Worm (Caenorhabditis elegans): ENCODE results near the gene bcmo-2.

Gene bcmo-2

DNA sequence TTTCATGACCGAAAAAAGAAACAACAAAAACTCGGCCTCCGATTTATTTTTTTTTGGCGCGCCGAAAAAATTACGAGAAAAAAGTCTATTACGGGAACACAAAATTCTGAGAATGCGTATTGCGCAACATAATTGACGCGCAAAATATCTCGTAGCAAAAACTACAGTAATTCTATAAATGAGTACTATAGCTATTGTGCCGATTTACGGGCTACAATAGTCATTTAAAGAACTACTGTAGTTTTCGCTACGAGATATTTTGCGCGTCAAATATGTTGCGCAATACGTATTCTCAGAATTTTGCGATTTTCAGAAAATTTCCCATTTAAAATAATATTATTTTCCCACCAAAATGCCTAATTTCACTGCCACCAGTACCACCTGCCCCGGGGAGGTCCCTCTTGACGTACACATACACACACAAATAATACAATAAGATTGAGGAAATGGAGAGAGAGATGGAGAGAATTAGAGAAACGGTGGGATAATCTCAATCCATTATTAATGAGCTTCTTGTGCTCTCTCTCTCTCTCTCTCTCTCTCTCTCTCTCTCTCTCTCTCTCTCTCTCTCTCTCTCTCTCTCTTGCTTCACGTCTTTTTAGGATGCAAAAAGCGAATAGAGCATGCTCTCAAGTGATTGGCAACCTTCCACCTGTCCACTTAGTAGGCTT, 48.9 kb upstream of the bcmo-2 start:
- TF ChIP-seq sma-3 (GFP tag; optimal IDR thresholded peaks at IDR 0.05) = no peak
- peak in 1 of 2 experiments; percentile 14 for TF ChIP-seq lsy-2 (tag; optimal IDR thresholded peaks at IDR 0.05)
- no peak for TF ChIP-seq dmd-4 (tag; optimal IDR thresholded peaks at IDR 0.05)
- no peak for TF ChIP-seq lin-11 (tag; optimal IDR thresholded peaks at IDR 0.05)
- TF ChIP-seq sma-9 (GFP tag; optimal IDR thresholded peaks at IDR 0.05) = peak; percentile 24
- TF ChIP-seq sma-9 (tag; optimal IDR thresholded peaks at IDR 0.05) = no peak
- no peak for TF ChIP-seq ztf-1 (GFP tag; conservative IDR thresholded peaks at IDR 0.05)
- TF ChIP-seq C34F6.9 (tag; optimal IDR thresholded peaks at IDR 0.05) = no peak
- no peak for TF ChIP-seq nhr-12 (tag; optimal IDR thresholded peaks at IDR 0.05)
- no peak for TF ChIP-seq gmeb-1 (tag; optimal IDR thresholded peaks at IDR 0.05)
- no peak for TF ChIP-seq R02D3.7 (tag; optimal IDR thresholded peaks at IDR 0.05)
- no peak for TF ChIP-seq Y55F3AM.14 (GFP tag; optimal IDR thresholded peaks at IDR 0.05)
- TF ChIP-seq egl-27 (tag; optimal IDR thresholded peaks at IDR 0.05) = no peak
- no peak for TF ChIP-seq ama-1 (optimal IDR thresholded peaks at IDR 0.05)

DNA sequence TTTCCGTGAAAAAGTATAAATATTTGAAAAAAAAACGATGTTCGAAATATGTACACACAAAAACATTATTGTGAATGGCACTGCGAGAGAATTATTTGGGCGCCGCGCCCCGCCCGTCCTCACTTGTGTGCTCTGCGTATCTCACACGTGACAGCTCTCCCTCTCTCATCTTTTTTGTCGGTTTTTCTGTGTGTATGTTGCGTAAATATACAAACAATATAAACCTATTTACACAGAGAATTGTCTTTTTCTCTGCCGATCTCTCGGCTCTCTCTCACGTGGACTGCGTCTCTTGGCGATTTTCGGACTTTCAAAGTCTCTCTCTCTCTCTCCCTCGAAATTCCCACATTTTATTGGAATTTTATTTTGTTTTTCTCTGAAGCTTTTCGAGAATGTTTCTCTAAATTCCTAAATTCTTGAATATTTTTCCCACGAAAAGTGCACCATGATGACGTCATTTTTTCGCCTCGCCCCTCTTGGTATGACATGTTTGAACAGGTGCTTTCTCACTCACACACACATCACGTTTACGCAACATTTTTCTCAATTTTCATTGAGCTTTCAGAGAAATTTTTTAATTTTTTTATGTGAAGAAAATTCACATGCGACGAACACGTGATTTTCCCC, 48.1 kb upstream of the bcmo-2 start:
- TF ChIP-seq nhr-10 (tag; optimal IDR thresholded peaks at IDR 0.05) = no peak
- peak; percentile 69 for TF ChIP-seq egl-27 (tag; optimal IDR thresholded peaks at IDR 0.05)
- TF ChIP-seq nhr-25 (tag; optimal IDR thresholded peaks at IDR 0.05) = peak; percentile 29
- peak; percentile 39 for TF ChIP-seq gmeb-1 (tag; optimal IDR thresholded peaks at IDR 0.05)
- peak; percentile 70 for TF ChIP-seq unc-55 (GFP tag; optimal IDR thresholded peaks at IDR 0.05)
- no peak for TF ChIP-seq elt-3 (tag; optimal IDR thresholded peaks at IDR 0.05)
- no peak for TF ChIP-seq sem-4 (tag; optimal IDR thresholded peaks at IDR 0.05)
- no peak for TF ChIP-seq R02D3.7 (tag; optimal IDR thresholded peaks at IDR 0.05)
- TF ChIP-seq mdl-1 (tag; optimal IDR thresholded peaks at IDR 0.05) = peak; percentile 80 to 94
- TF ChIP-seq nhr-6 (tag; optimal IDR thresholded peaks at IDR 0.05) = peak; percentile 55
- no peak for TF ChIP-seq ceh-82 (tag; optimal IDR thresholded peaks at IDR 0.05)
- no peak for TF ChIP-seq nhr-12 (tag; optimal IDR thresholded peaks at IDR 0.05)
- no peak for TF ChIP-seq mbf-1 (tag; optimal IDR thresholded peaks at IDR 0.05)
- TF ChIP-seq nhr-21 (tag; optimal IDR thresholded peaks at IDR 0.05) = peak; percentile 42
- TF ChIP-seq mab-5 (tag; optimal IDR thresholded peaks at IDR 0.05) = peak; percentile 56
- no peak for TF ChIP-seq nhr-77 (tag; optimal IDR thresholded peaks at IDR 0.05)
- peak; percentile 27 for TF ChIP-seq skn-1 (tag; optimal IDR thresholded peaks at IDR 0.05)
- peak; percentile 95 for TF ChIP-seq sma-9 (GFP tag; optimal IDR thresholded peaks at IDR 0.05)
- TF ChIP-seq sma-9 (tag; optimal IDR thresholded peaks at IDR 0.05) = no peak
- no peak for TF ChIP-seq ztf-1 (GFP tag; conservative IDR thresholded peaks at IDR 0.05)
- TF ChIP-seq elt-1 (tag; optimal IDR thresholded peaks at IDR 0.05) = no peak
- TF ChIP-seq ztf-11 (tag; optimal IDR thresholded peaks at IDR 0.05) = no peak
- TF ChIP-seq nhr-11 (tag; optimal IDR thresholded peaks at IDR 0.05) = no peak
- TF ChIP-seq lin-39 (tag; optimal IDR thresholded peaks at IDR 0.05) = no peak
- peak; percentile 18 for TF ChIP-seq ama-1 (optimal IDR thresholded peaks at IDR 0.05)
- TF ChIP-seq crh-2 (tag; optimal IDR thresholded peaks at IDR 0.05) = peak; percentile 77
- TF ChIP-seq aly-2 (tag; optimal IDR thresholded peaks at IDR 0.05) = no peak
- no peak for TF ChIP-seq alr-1 (tag; optimal IDR thresholded peaks at IDR 0.05)
- no peak for TF ChIP-seq nhr-23 (tag; optimal IDR thresholded peaks at IDR 0.05)
- TF ChIP-seq sma-3 (GFP tag; optimal IDR thresholded peaks at IDR 0.05) = peak; percentile 51
- peak; percentile 71 for TF ChIP-seq nhr-129 (tag; optimal IDR thresholded peaks at IDR 0.05)
- TF ChIP-seq fos-1 (tag; optimal IDR thresholded peaks at IDR 0.05) = peak; percentile 55
- no peak for TF ChIP-seq unc-39 (tag; optimal IDR thresholded peaks at IDR 0.05)
- TF ChIP-seq Y55F3AM.14 (GFP tag; optimal IDR thresholded peaks at IDR 0.05) = peak; percentile 89
- no peak for TF ChIP-seq ceh-16 (tag; optimal IDR thresholded peaks at IDR 0.05)
- peak; percentile 69 for TF ChIP-seq zag-1 (tag; optimal IDR thresholded peaks at IDR 0.05)
- peak; percentile 67 for TF ChIP-seq ztf-4 (tag; optimal IDR thresholded peaks at IDR 0.05)
- TF ChIP-seq snpc-4 (tag; optimal IDR thresholded peaks at IDR 0.05) = peak; percentile 11
- no peak for TF ChIP-seq unc-62 (GFP tag; optimal IDR thresholded peaks at IDR 0.05)
- no peak for TF ChIP-seq blmp-1 (tag; optimal IDR thresholded peaks at IDR 0.05; ENCODE audit: insufficient read depth)
- TF ChIP-seq F13H6.1 (tag; optimal IDR thresholded peaks at IDR 0.05) = peak; percentile 96
- TF ChIP-seq nhr-237 (tag; optimal IDR thresholded peaks at IDR 0.05) = no peak
- TF ChIP-seq lin-11 (tag; optimal IDR thresholded peaks at IDR 0.05) = no peak
- peak; percentile 76 for TF ChIP-seq C34F6.9 (tag; optimal IDR thresholded peaks at IDR 0.05)
- TF ChIP-seq lsy-2 (tag; optimal IDR thresholded peaks at IDR 0.05) = peak; percentile 33 to 81
- TF ChIP-seq dmd-4 (tag; optimal IDR thresholded peaks at IDR 0.05) = no peak
- TF ChIP-seq lin-13 (GFP tag; optimal IDR thresholded peaks at IDR 0.05) = no peak
- no peak for TF ChIP-seq ZK546.5 (tag; optimal IDR thresholded peaks at IDR 0.05)
- no peak for TF ChIP-seq peb-1 (tag; optimal IDR thresholded peaks at IDR 0.05)
